Fruit fly (Drosophila melanogaster) whole organism, wandering third instar larva: Measurements from ENCODE around the gene ChT.

ENCODE experiments used
- Abd-B ChIP-seq: fragments of >200 bp; optimal IDR thresholded peaks from 2 replicates; lab custom pipeline; 2017; ENCODE audit warnings: missing biosample characterization, missing genetic modification characterization
- CG32264 ChIP-seq: fragments of 200-800 bp; sonication (Bioruptor generic); optimal IDR thresholded peaks from 2 replicates; lab custom pipeline; 2016; ENCODE audit warnings: missing biosample characterization, missing genetic modification characterization
- CG9705 ChIP-seq: fragments of 200-800 bp; sonication (Bioruptor generic); optimal IDR thresholded peaks from 2 replicates; lab custom pipeline; 2018; ENCODE audit warnings: missing biosample characterization, mild to moderate bottlenecking, missing genetic modification characterization
- CrebA ChIP-seq: fragments of 200-800 bp; sonication (Bioruptor generic); optimal IDR thresholded peaks from 2 replicates; lab custom pipeline; 2016; ENCODE audit warnings: missing biosample characterization, mild to moderate bottlenecking, missing genetic modification characterization, borderline replicate concordance
- Dfd ChIP-seq: fragments of >200 bp; optimal IDR thresholded peaks from 2 replicates; lab custom pipeline; 2017; ENCODE audit warnings: missing biosample characterization, missing genetic modification characterization
- GATAd ChIP-seq: sonication (Bioruptor generic); optimal IDR thresholded peaks from 2 replicates; lab custom pipeline; 2016; ENCODE audit warnings: missing biosample characterization, missing genetic modification characterization
- HLH106 ChIP-seq: fragments of 200-800 bp; optimal IDR thresholded peaks from 3 replicates; lab custom pipeline; 2019; ENCODE audit warnings: missing biosample characterization, mild to moderate bottlenecking, missing genetic modification characterization, moderate library complexity
- Hnf4 ChIP-seq: fragments of 200-800 bp; sonication (Bioruptor generic); optimal IDR thresholded peaks from 2 replicates; lab custom pipeline; 2016; ENCODE audit warnings: missing biosample characterization, mild to moderate bottlenecking, missing genetic modification characterization
- Hr78 ChIP-seq: fragments of >200 bp; optimal IDR thresholded peaks from 2 replicates; lab custom pipeline; 2017; ENCODE audit warnings: missing biosample characterization, missing genetic modification characterization
- Jra ChIP-seq: sonication (Bioruptor generic); optimal IDR thresholded peaks from 2 replicates; lab custom pipeline; 2016; ENCODE audit warnings: missing biosample characterization, missing genetic modification characterization
- Mio ChIP-seq: sonication (Bioruptor generic); optimal IDR thresholded peaks from 2 replicates; lab custom pipeline; 2016; ENCODE audit warnings: missing biosample characterization, missing genetic modification characterization
- N ChIP-seq: fragments of >200 bp; optimal IDR thresholded peaks from 2 replicates; lab custom pipeline; 2018; ENCODE audit warnings: missing biosample characterization, missing external identifiers, missing genetic modification characterization
- OdsH ChIP-seq: fragments of 200-800 bp; sonication (Bioruptor generic); optimal IDR thresholded peaks from 2 replicates; lab custom pipeline; 2016; ENCODE audit warnings: missing biosample characterization, mild to moderate bottlenecking, missing genetic modification characterization
- Rel ChIP-seq, 2 experiments: fragments of 200-800 bp; sonication (Bioruptor generic) in 1 of 2; optimal IDR thresholded peaks; 2 replicates in 1 of 2; 3 replicates in 1 of 2; lab custom pipeline; 2016 to 2019; ENCODE audit warnings: mild to moderate bottlenecking in 2 of 2, missing biosample characterization in 2 of 2, missing genetic modification characterization in 2 of 2, moderate library complexity in 1 of 2
- Sp1 ChIP-seq: fragments of 200-800 bp; sonication (Bioruptor generic); optimal IDR thresholded peaks from 3 replicates; lab custom pipeline; 2019; ENCODE audit warnings: missing biosample characterization, mild to moderate bottlenecking, missing genetic modification characterization, moderate library complexity
- Vsx2 ChIP-seq: fragments of 200-300, 225-300 bp; sonication (Bioruptor generic); optimal IDR thresholded peaks from 2 replicates; lab custom pipeline; 2018; ENCODE audit warnings: missing biosample characterization, missing genetic modification characterization; ENCODE audit not compliant: partially characterized antibody
- br ChIP-seq: fragments of 200-800 bp; sonication (Bioruptor generic); optimal IDR thresholded peaks from 2 replicates; lab custom pipeline; 2016; ENCODE audit warnings: missing biosample characterization, missing genetic modification characterization
- brk ChIP-seq: fragments of 200-800 bp; sonication (Bioruptor generic); optimal IDR thresholded peaks from 2 replicates; lab custom pipeline; 2016; ENCODE audit warnings: missing biosample characterization, mild to moderate bottlenecking, missing genetic modification characterization
- dl ChIP-seq, 2 experiments: fragments of 175-275, 200-275 bp in 1 of 2; fragments of 200-275 bp in 1 of 2; sonication (Bioruptor generic); optimal IDR thresholded peaks; lab custom pipeline; 2018; ENCODE audit warnings: mild to moderate bottlenecking in 2 of 2, missing biosample characterization in 2 of 2, missing genetic modification characterization in 2 of 2, moderate library complexity in 2 of 2; ENCODE audit not compliant: partially characterized antibody in 2 of 2, insufficient read depth in 1 of 2
- dmrt93B ChIP-seq: fragments of 200-800 bp; sonication (Bioruptor generic); optimal IDR thresholded peaks from 2 replicates; lab custom pipeline; 2018; ENCODE audit warnings: missing biosample characterization, mild to moderate bottlenecking, missing genetic modification characterization
- dsf ChIP-seq: sonication (Bioruptor generic); optimal IDR thresholded peaks from 2 replicates; lab custom pipeline; 2016; ENCODE audit warnings: missing biosample characterization, missing genetic modification characterization, borderline replicate concordance
- ey ChIP-seq: fragments of 200-800 bp; sonication (Bioruptor generic); optimal IDR thresholded peaks from 2 replicates; lab custom pipeline; 2016; ENCODE audit warnings: missing biosample characterization, missing genetic modification characterization
- foxo ChIP-seq, 2 experiments: fragments of 200-800 bp; sonication (Bioruptor generic); optimal IDR thresholded peaks; 2 replicates in 1 of 2; 3 replicates in 1 of 2; lab custom pipeline; 2016 to 2017; ENCODE audit warnings: missing biosample characterization in 2 of 2, missing genetic modification characterization in 2 of 2
- h ChIP-seq: fragments of 200-800 bp; sonication (Bioruptor generic); optimal IDR thresholded peaks from 3 replicates; lab custom pipeline; 2016; ENCODE audit warnings: missing biosample characterization, mild to moderate bottlenecking, missing genetic modification characterization
- lola ChIP-seq: fragments of >200 bp; optimal IDR thresholded peaks from 2 replicates; lab custom pipeline; 2017; ENCODE audit warnings: missing biosample characterization, missing genetic modification characterization
- psq ChIP-seq: fragments of 200-800 bp; sonication (Bioruptor generic); optimal IDR thresholded peaks from 3 replicates; lab custom pipeline; 2017; ENCODE audit warnings: missing biosample characterization, mild to moderate bottlenecking, missing genetic modification characterization, moderate library complexity
- rgr ChIP-seq: fragments of 200-800 bp; sonication (Bioruptor generic); optimal IDR thresholded peaks from 3 replicates; lab custom pipeline; 2016; ENCODE audit warnings: missing biosample characterization, mild to moderate bottlenecking, missing genetic modification characterization
- sage ChIP-seq: fragments of 200-800 bp; sonication (Bioruptor generic); optimal IDR thresholded peaks from 2 replicates; lab custom pipeline; 2016; ENCODE audit warnings: missing biosample characterization, mild to moderate bottlenecking, missing genetic modification characterization
- tai ChIP-seq: sonication (Bioruptor generic); optimal IDR thresholded peaks from 2 replicates; lab custom pipeline; 2016; ENCODE audit warnings: missing biosample characterization, missing genetic modification characterization
- usp ChIP-seq: fragments of >200 bp; optimal IDR thresholded peaks from 2 replicates; lab custom pipeline; 2017; ENCODE audit warnings: missing biosample characterization, missing genetic modification characterization

ChT gene

dm6 chr3R:18703514-18703913, 23.1 kb downstream of the ChT start:
- TF ChIP-seq Vsx2 (GFP tag; lab: Kevin White, UChicago) (no peak), Hr78 (GFP tag; lab: Kevin White, UChicago) (no peak), dsf (GFP tag; lab: Kevin White, UChicago) (no peak), br (no peak), HLH106 (tag; lab: Kevin White, UChicago) (no peak), Sp1 (no peak), foxo (GFP tag; optimal IDR thresholded peaks at IDR 0.05; lab: Kevin White, UChicago) (no peak), Hnf4 (GFP tag; lab: Kevin White, UChicago) (no peak)

DNA sequence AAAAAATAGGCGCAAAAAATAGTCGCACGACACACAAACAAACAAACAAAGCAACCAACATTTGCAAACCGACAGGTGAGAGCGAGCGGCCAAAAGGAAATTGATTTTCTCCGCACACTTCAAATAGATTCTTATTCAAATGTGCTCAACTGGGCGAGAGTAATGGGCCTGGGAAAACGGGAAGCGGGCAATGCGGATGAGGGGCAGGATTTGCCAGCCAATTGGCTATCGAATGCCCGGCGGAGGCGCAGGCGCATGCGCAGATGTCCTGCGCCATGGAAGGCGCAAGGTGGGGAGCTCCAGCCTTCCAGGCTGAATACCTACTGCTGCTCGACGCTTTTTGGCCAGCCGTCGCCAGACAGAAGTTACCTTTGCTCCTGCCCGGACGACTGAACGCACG, 24.7 kb downstream of the ChT start, which contains the start of the genes ChAT and VAChT:
TSS of gene ChAT (plus strand) at position 352 of the 400 bp plus-strand sequence.
TSS of gene VAChT (plus strand) at position 352 of the 400 bp plus-strand sequence.
- no peak for TF ChIP-seq br
- TF ChIP-seq sage (GFP tag; lab: Kevin White, UChicago), result no peak
- no peak for TF ChIP-seq Vsx2 (GFP tag; lab: Kevin White, UChicago)
- no peak for TF ChIP-seq Jra (GFP tag; lab: Kevin White, UChicago)
- TF ChIP-seq psq (GFP tag; lab: Kevin White, UChicago), result no peak
- no peak for TF ChIP-seq dl (GFP tag; optimal IDR thresholded peaks at IDR 0.05; lab: Kevin White, UChicago; ENCODE audit: insufficient read depth in 1 of 2, partially characterized antibody in 2 of 2)
- no peak for TF ChIP-seq lola (GFP tag; lab: Kevin White, UChicago)
- TF ChIP-seq usp (GFP tag; lab: Kevin White, UChicago), result no peak
- no peak for TF ChIP-seq GATAd
- TF ChIP-seq rgr (GFP tag; lab: Kevin White, UChicago), result no peak
- TF ChIP-seq tai (GFP tag; lab: Kevin White, UChicago), result no peak
- TF ChIP-seq CG32264 (GFP tag; lab: Kevin White, UChicago), result no peak
- no peak for TF ChIP-seq dmrt93B (GFP tag; lab: Kevin White, UChicago)
- no peak for TF ChIP-seq HLH106 (tag; lab: Kevin White, UChicago)
- no peak for TF ChIP-seq OdsH (GFP tag; lab: Kevin White, UChicago)
- no peak for TF ChIP-seq brk (GFP tag; lab: Kevin White, UChicago)
- TF ChIP-seq Dfd (GFP tag; lab: Kevin White, UChicago), result no peak
- TF ChIP-seq dsf (GFP tag; lab: Kevin White, UChicago), result no peak
- TF ChIP-seq Rel (GFP tag; optimal IDR thresholded peaks at IDR 0.05; lab: Kevin White, UChicago), result no peak
- TF ChIP-seq Rel (tag; optimal IDR thresholded peaks at IDR 0.05; lab: Kevin White, UChicago), result no peak
- TF ChIP-seq Abd-B, result no peak

DNA sequence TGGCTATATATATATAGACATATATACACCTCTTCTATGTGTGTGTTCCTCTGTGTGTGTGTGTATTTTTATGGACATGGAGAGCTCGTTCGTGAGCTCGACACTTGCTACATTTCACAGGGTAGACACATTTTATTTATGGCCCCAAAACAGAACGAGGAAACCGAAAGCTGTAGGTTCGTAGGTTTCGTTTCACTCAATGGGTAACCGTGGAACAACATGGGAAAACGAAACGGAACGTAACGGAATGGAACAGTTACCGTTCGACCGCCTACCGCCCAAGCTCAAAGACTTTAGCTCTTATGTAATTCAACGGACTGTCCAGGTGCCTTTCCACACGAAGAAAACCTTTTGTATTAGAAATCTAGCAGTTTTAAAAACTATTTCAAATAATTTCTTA, 25.9 kb downstream of the ChT start:
- TF ChIP-seq Hr78 (GFP tag; lab: Kevin White, UChicago) (no peak), Jra (GFP tag; lab: Kevin White, UChicago) (no peak), tai (GFP tag; lab: Kevin White, UChicago) (no peak), dsf (GFP tag; lab: Kevin White, UChicago) (no peak), N (GFP tag; lab: Kevin White, UChicago) (no peak), foxo (GFP tag; optimal IDR thresholded peaks at IDR 0.05; lab: Kevin White, UChicago) (no peak), br (no peak)

- no peak for TF ChIP-seq ey (GFP tag; lab: Kevin White, UChicago)
- no peak for TF ChIP-seq CG9705 (GFP tag; lab: Kevin White, UChicago)
- TF ChIP-seq CrebA (GFP tag; lab: Kevin White, UChicago), result no peak
- no peak for TF ChIP-seq br
- TF ChIP-seq dmrt93B (GFP tag; lab: Kevin White, UChicago), result no peak
- no peak for TF ChIP-seq sage (GFP tag; lab: Kevin White, UChicago)
- TF ChIP-seq HLH106 (tag; lab: Kevin White, UChicago), result no peak
- TF ChIP-seq brk (GFP tag; lab: Kevin White, UChicago), result no peak
- no peak for TF ChIP-seq GATAd
- no peak for TF ChIP-seq dsf (GFP tag; lab: Kevin White, UChicago)
- no peak for TF ChIP-seq h (GFP tag; lab: Kevin White, UChicago)
- no peak for TF ChIP-seq Abd-B
- TF ChIP-seq CG32264 (GFP tag; lab: Kevin White, UChicago), result no peak
- TF ChIP-seq Vsx2 (GFP tag; lab: Kevin White, UChicago), result no peak
- TF ChIP-seq usp (GFP tag; lab: Kevin White, UChicago), result no peak
- TF ChIP-seq dl (GFP tag; optimal IDR thresholded peaks at IDR 0.05; lab: Kevin White, UChicago; ENCODE audit: insufficient read depth in 1 of 2, partially characterized antibody in 2 of 2), result no peak
- no peak for TF ChIP-seq foxo (GFP tag; optimal IDR thresholded peaks at IDR 0.05; lab: Kevin White, UChicago)
- TF ChIP-seq lola (GFP tag; lab: Kevin White, UChicago), result no peak
- no peak for TF ChIP-seq Mio
Measured at dm6 chr3R:18707492-18707891, 27.1 kb downstream of the ChT start.
